Worm (Caenorhabditis elegans) whole organism, early embryonic: ENCODE measurements around the gene szy-2.

ENCODE experiments used
- B0310.2 ChIP-seq: sonication (generic microtip); optimal IDR thresholded peaks from 2 replicates; lab custom pipeline; 2016; ENCODE audit warnings: mild to moderate bottlenecking, missing genetic modification characterization, missing compliant biosample characterization
- F13C5.2 ChIP-seq: sonication (generic microtip); optimal IDR thresholded peaks from 2 replicates; lab custom pipeline; 2017; ENCODE audit warnings: mild to moderate bottlenecking, missing genetic modification characterization, inconsistent platforms, missing compliant biosample characterization
- ama-1 ChIP-seq: fragments of 150-350 bp; optimal IDR thresholded peaks from 2 replicates; lab custom pipeline; 2014
- ceh-13 ChIP-seq: fragments of 200-800 bp; sonication (Bioruptor generic); optimal IDR thresholded peaks from 2 replicates; lab custom pipeline; 2018; ENCODE audit warnings: mild to moderate bottlenecking, missing genetic modification characterization, missing compliant biosample characterization
- flt-1 ChIP-seq: fragments of 200-800 bp; sonication (Bioruptor generic); IDR thresholded peaks from 2 replicates; pipeline ENCODE4 v1.3.6; 2022; ENCODE audit warnings: missing genetic modification characterization, missing compliant biosample characterization
- hnd-1 ChIP-seq: sonication (generic microtip); optimal IDR thresholded peaks from 2 replicates; lab custom pipeline; 2016; ENCODE audit warnings: missing genetic modification characterization, missing compliant biosample characterization
- pes-1 ChIP-seq: fragments of 200-800 bp; sonication (Bioruptor generic); IDR thresholded peaks from 2 replicates; pipeline ENCODE4 v1.3.6; 2022; ENCODE audit warnings: missing genetic modification reagents, missing genetic modification characterization, missing compliant biosample characterization
- scrt-1 ChIP-seq: fragments of 200-800 bp; sonication (Bioruptor generic); IDR thresholded peaks from 2 replicates; pipeline ENCODE4 v1.3.6; 2022; ENCODE audit warnings: missing genetic modification characterization, missing compliant biosample characterization
- tbx-37 ChIP-seq: fragments of 200-800 bp; sonication (Bioruptor generic); conservative IDR thresholded peaks from 2 replicates; pipeline ENCODE4 v1.3.6; 2022; ENCODE audit warnings: missing genetic modification reagents, missing genetic modification characterization, missing compliant biosample characterization

DNA sequence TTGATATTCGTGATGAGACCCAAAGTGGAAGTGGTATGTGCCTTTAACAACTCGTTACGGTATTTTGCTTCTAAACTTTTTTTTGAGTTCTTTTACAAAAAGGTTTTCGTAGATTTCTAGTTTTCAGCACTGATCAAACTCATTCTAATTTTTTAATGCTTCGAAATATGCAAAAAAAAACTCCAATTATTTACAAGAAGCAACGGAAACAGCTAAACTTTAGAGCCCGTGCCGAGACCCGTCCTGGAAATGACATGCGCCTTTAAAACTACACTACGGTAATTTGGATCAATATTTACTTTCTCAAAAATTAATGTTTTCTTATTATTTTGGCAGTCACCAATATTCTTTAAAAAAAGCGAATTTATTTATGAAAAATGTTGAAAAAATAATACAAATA is 9.5 kb upstream of the szy-2 start:
- TF ChIP-seq tbx-37 (GFP tag; lab: Robert Waterston, UW) = no peak
- no peak for TF ChIP-seq ceh-13 (GFP tag; lab: Kevin White, UChicago)
- TF ChIP-seq ama-1 (lab: Kevin White, UChicago) = no peak
- no peak for TF ChIP-seq flt-1
- no peak for TF ChIP-seq B0310.2 (tag; lab: Kevin White, UChicago)
- no peak for TF ChIP-seq hnd-1 (tag; lab: Kevin White, UChicago)
- TF ChIP-seq pes-1 (GFP tag; lab: Robert Waterston, UW) = no peak
- no peak for TF ChIP-seq F13C5.2 (tag; lab: Kevin White, UChicago)
- TF ChIP-seq scrt-1 = no peak
